Fruit fly (Drosophila melanogaster): Measurements from ENCODE around the gene TfIIA-S-2.
A peak's percentile ranks its signal among the peaks of the same experiment; 100 is the strongest.

Gene TfIIA-S-2

DNA sequence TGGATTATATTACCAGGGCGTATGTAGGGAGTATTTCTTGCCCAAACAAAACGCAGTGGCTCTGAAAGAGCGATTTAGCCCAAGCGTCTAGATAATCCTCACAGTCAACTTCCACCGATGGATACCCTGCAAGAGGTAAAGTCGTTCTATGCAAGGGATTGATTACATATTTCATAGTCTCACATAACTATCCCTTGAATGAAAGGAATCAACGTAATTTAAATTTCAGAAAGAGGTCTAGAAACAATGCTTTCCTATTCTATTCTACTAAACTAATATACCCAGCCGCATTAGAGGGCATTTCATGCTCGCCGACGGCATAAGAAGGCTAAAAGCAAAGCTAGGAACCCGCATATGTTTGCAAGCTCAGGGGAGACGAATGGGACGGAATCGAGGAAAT is 44.6 kb downstream of the TfIIA-S-2 start (continued):
- no peak for TF ChIP-seq hth (optimal IDR thresholded peaks at IDR 0.05)
- TF ChIP-seq Blimp-1 (GFP tag; optimal IDR thresholded peaks at IDR 0.05) = peak; percentile 4
- no peak for TF ChIP-seq Dref (GFP tag; IDR thresholded peaks at IDR 0.05)
- TF ChIP-seq Dek (tag; optimal IDR thresholded peaks at IDR 0.05) = peak; percentile 17
- TF ChIP-seq CG16813 (GFP tag; IDR thresholded peaks at IDR 0.05; ENCODE audit: partially characterized antibody) = no peak
- no peak for TF ChIP-seq usp (GFP tag; optimal IDR thresholded peaks at IDR 0.05)
- no peak for TF ChIP-seq Ets97D (GFP tag; optimal IDR thresholded peaks at IDR 0.05)
- TF ChIP-seq abd-A (tag; optimal IDR thresholded peaks at IDR 0.05) = no peak
- TF ChIP-seq zfh1 (GFP tag; IDR thresholded peaks at IDR 0.05) = no peak
- TF ChIP-seq wor (GFP tag; IDR thresholded peaks at IDR 0.05) = no peak
- peak; percentile 76 for TF ChIP-seq lab (GFP tag; optimal IDR thresholded peaks at IDR 0.05)
- 0 out of 2 replicates have a peak, but pooled peaks have one; percentile 20 for TF ChIP-seq CG11247 (GFP tag; IDR thresholded peaks at IDR 0.05)
- no peak for TF ChIP-seq Bteb2 (GFP tag; optimal IDR thresholded peaks at IDR 0.05)
- peak; percentile 63 for TF ChIP-seq CG7839 (tag; optimal IDR thresholded peaks at IDR 0.05)
- TF ChIP-seq CG10147 (GFP tag; optimal IDR thresholded peaks at IDR 0.05) = peak; percentile 26
- TF ChIP-seq ttk (GFP tag; IDR thresholded peaks at IDR 0.05) = peak; percentile 56
- no peak for TF ChIP-seq gcm2 (GFP tag; optimal IDR thresholded peaks at IDR 0.05)
- TF ChIP-seq Fer1 (GFP tag; optimal IDR thresholded peaks at IDR 0.05) = peak; percentile 64
- no peak for TF ChIP-seq NC2α (GFP tag; optimal IDR thresholded peaks at IDR 0.05)
- no peak for TF ChIP-seq Scr (GFP tag; IDR thresholded peaks at IDR 0.05; ENCODE audit: partially characterized antibody)
- no peak for TF ChIP-seq CG8290 (GFP tag; optimal IDR thresholded peaks at IDR 0.05)
- peak in 1 of 2 experiments; percentile 64 for TF ChIP-seq CG8290 (tag; optimal IDR thresholded peaks at IDR 0.05)
- TF ChIP-seq CG14441 (GFP tag; IDR thresholded peaks at IDR 0.05) = peak; percentile 48; the same call in 1 of the 2 replicates
- no peak for TF ChIP-seq Vsx1 (GFP tag; optimal IDR thresholded peaks at IDR 0.05)
- TF ChIP-seq slp2 (GFP tag; optimal IDR thresholded peaks at IDR 0.05) = no peak
- 0 out of 3 replicates have a peak, but pooled peaks have one; percentile 15 for TF ChIP-seq H15 (GFP tag; IDR thresholded peaks at IDR 0.05)
- peak; percentile 32 for TF ChIP-seq oc (tag; optimal IDR thresholded peaks at IDR 0.05)
- TF ChIP-seq p53 (GFP tag; optimal IDR thresholded peaks at IDR 0.05) = no peak
- no peak for TF ChIP-seq bbx (GFP tag; IDR thresholded peaks at IDR 0.05; ENCODE audit: partially characterized antibody)
- TF ChIP-seq CG18476 (GFP tag; optimal IDR thresholded peaks at IDR 0.05) = no peak
- no peak for TF ChIP-seq Sry-δ (GFP tag; optimal IDR thresholded peaks at IDR 0.05)
- no peak for TF ChIP-seq onecut (GFP tag; IDR thresholded peaks at IDR 0.05)
- peak; percentile 48 for TF ChIP-seq cwo (GFP tag; optimal IDR thresholded peaks at IDR 0.05)
- no peak for TF ChIP-seq CG4707 (GFP tag; optimal IDR thresholded peaks at IDR 0.05)
- peak; percentile 56 for TF ChIP-seq grau (tag; optimal IDR thresholded peaks at IDR 0.05)
- peak; percentile 21 for TF ChIP-seq ind (GFP tag; optimal IDR thresholded peaks at IDR 0.05)
- TF ChIP-seq sim (GFP tag; IDR thresholded peaks at IDR 0.05) = no peak
- no peak for TF ChIP-seq Awh (GFP tag; IDR thresholded peaks at IDR 0.05)
- no peak for TF ChIP-seq cas (GFP tag; IDR thresholded peaks at IDR 0.05)
- no peak for TF ChIP-seq Ravus (GFP tag; IDR thresholded peaks at IDR 0.05)
- no peak for TF ChIP-seq stc (GFP tag; IDR thresholded peaks at IDR 0.05)
- peak; percentile 63 for TF ChIP-seq CG15269 (tag; optimal IDR thresholded peaks at IDR 0.05)
- TF ChIP-seq pho (GFP tag; optimal IDR thresholded peaks at IDR 0.05) = no peak
- TF ChIP-seq CG17802 (tag; optimal IDR thresholded peaks at IDR 0.05) = no peak
- TF ChIP-seq nerfin-1 (tag; optimal IDR thresholded peaks at IDR 0.05) = no peak
- TF ChIP-seq Doc2 (GFP tag; IDR thresholded peaks at IDR 0.05) = no peak
- no peak for TF ChIP-seq D (optimal IDR thresholded peaks at IDR 0.05)
- no peak for TF ChIP-seq D (GFP tag; optimal IDR thresholded peaks at IDR 0.05)
- no peak for TF ChIP-seq nom (GFP tag; optimal IDR thresholded peaks at IDR 0.05)
- no peak for TF ChIP-seq CG12299 (tag; optimal IDR thresholded peaks at IDR 0.05)
- TF ChIP-seq zfh2 (GFP tag; optimal IDR thresholded peaks at IDR 0.05) = peak; percentile 3
- no peak for TF ChIP-seq Dll (GFP tag; IDR thresholded peaks at IDR 0.05; ENCODE audit: partially characterized antibody)

Data from whole organism, embryonic.